Fruit fly (Drosophila melanogaster): ENCODE measurements around the gene cact.
A peak's percentile ranks its signal among the peaks of the same experiment; 100 is the strongest.

Gene cact

DNA sequence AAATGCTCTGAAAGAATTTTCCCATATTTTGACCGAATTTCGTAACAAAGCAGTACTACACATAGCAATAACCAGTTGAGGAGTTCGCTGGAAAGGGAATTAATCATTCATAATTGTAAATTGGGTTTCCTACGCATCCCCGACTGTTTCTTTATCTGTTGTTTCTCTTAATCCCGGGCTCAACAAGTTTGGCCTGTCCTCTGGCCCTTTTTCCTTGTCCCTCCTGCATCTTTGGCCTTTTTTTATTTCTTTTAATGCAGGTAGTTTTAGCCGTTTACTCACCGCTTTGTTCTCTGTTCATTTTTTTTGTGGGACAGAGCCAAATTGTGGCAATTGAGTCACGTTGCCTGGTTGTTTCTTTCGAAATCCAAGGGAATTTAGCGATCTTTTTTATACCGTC lies 27.8 kb upstream of the cact start:
- TF ChIP-seq Mnt (GFP tag; optimal IDR thresholded peaks at IDR 0.05): no peak
- no peak for TF ChIP-seq tj (GFP tag; optimal IDR thresholded peaks at IDR 0.05)
- TF ChIP-seq ovo (GFP tag; optimal IDR thresholded peaks at IDR 0.05): no peak
- no peak for TF ChIP-seq Hr96 (GFP tag; optimal IDR thresholded peaks at IDR 0.05)
- TF ChIP-seq CG5204 (GFP tag; optimal IDR thresholded peaks at IDR 0.05): no peak
- no peak for TF ChIP-seq CG12768 (GFP tag; optimal IDR thresholded peaks at IDR 0.05)
- no peak for TF ChIP-seq kay (GFP tag; ENCODE audit: borderline replicate concordance)
- TF ChIP-seq cnc (optimal IDR thresholded peaks at IDR 0.05): no peak
- no peak for TF ChIP-seq bab1 (GFP tag; optimal IDR thresholded peaks at IDR 0.05)
- no peak for TF ChIP-seq CG14711 (tag; optimal IDR thresholded peaks at IDR 0.05)
- TF ChIP-seq Crg-1 (GFP tag; optimal IDR thresholded peaks at IDR 0.05): no peak

DNA sequence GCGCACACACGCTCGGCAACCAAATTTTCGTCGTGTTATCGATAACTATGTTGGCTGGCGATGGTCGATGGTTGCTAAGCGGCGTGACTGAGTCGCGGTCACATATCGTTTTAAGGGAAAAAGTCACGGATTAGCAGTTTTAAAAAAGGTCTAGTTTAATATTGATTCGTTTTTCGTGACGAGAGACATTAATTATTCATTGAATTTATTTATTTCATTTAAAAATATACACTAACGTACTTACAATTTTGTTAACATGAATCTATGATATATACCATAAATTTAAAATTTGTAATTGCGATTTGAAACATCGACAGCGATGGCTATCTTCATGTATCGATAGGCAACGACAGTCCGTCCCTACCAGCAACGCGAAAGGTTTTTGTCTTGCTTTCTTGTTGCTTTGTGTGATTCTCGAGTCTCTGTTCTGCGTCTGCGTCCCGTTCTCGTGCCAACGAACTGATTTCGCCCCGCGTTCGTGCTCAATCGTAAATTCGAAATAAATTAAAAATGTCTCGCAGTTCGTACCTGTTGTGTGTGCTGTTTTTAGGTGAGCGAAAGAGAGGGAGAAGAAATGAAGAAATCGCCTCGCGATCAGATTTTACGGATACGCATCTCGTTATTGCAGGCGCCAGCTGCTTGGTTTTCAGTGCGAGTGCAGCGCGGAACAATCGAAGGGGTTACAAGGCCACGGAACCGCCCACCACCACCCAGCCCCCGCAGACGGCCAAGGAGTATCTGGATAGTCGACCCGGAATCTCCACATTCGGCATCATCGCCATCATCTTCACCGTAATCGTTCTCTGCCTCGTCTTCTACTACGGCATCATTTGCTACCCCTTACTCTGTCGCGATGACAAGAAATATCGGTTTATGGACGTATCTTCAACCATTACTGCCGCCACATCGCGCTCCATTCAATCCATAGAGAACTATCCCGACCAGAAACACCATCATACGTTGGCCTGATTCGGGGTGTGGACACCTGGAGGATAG lies 26.9 kb upstream of the cact start, which contains the start of the genes Hyls1, chif and CG4455:
Gene Hyls1, minus strand, starts transcription at position 44 of the 996 bp plus-strand sequence.
Gene chif, minus strand, starts transcription at position 44 of the 996 bp plus-strand sequence.
Gene CG4455, plus strand, starts transcription at position 350 of the 996 bp plus-strand sequence.
- no peak for TF ChIP-seq cic (GFP tag; optimal IDR thresholded peaks at IDR 0.05)
- peak; percentile 32 for TF ChIP-seq Mnt (GFP tag; optimal IDR thresholded peaks at IDR 0.05)
- peak; percentile 91 for TF ChIP-seq kay (GFP tag; ENCODE audit: borderline replicate concordance)
- TF ChIP-seq Crg-1 (GFP tag; optimal IDR thresholded peaks at IDR 0.05): peak; percentile 39
- peak; percentile 20 for TF ChIP-seq CG7101 (tag; optimal IDR thresholded peaks at IDR 0.05)
- TF ChIP-seq Hr96 (GFP tag; optimal IDR thresholded peaks at IDR 0.05): no peak
- no peak for TF ChIP-seq CG14711 (tag; optimal IDR thresholded peaks at IDR 0.05)
- peak; percentile 1 for TF ChIP-seq pad (GFP tag; optimal IDR thresholded peaks at IDR 0.05)
- TF ChIP-seq CG11617 (GFP tag; optimal IDR thresholded peaks at IDR 0.05): peak; percentile 40
- TF ChIP-seq toe (GFP tag; optimal IDR thresholded peaks at IDR 0.05): peak; percentile 61
- TF ChIP-seq tj (GFP tag; optimal IDR thresholded peaks at IDR 0.05): peak; percentile 7
- no peak for TF ChIP-seq bab1 (GFP tag; optimal IDR thresholded peaks at IDR 0.05)
- no peak for TF ChIP-seq cnc (optimal IDR thresholded peaks at IDR 0.05)
- TF ChIP-seq CG33017 (tag; optimal IDR thresholded peaks at IDR 0.05): no peak
- no peak for TF ChIP-seq Clk (GFP tag; optimal IDR thresholded peaks at IDR 0.05)
- no peak for TF ChIP-seq ovo (GFP tag; optimal IDR thresholded peaks at IDR 0.05)
- no peak for TF ChIP-seq CG7045 (GFP tag; optimal IDR thresholded peaks at IDR 0.05)
- peak; percentile 44 for TF ChIP-seq CG1620 (GFP tag; optimal IDR thresholded peaks at IDR 0.05)
- peak; percentile 30 for TF ChIP-seq CG12768 (GFP tag; optimal IDR thresholded peaks at IDR 0.05)
- no peak for TF ChIP-seq CG5204 (GFP tag; optimal IDR thresholded peaks at IDR 0.05)

DNA sequence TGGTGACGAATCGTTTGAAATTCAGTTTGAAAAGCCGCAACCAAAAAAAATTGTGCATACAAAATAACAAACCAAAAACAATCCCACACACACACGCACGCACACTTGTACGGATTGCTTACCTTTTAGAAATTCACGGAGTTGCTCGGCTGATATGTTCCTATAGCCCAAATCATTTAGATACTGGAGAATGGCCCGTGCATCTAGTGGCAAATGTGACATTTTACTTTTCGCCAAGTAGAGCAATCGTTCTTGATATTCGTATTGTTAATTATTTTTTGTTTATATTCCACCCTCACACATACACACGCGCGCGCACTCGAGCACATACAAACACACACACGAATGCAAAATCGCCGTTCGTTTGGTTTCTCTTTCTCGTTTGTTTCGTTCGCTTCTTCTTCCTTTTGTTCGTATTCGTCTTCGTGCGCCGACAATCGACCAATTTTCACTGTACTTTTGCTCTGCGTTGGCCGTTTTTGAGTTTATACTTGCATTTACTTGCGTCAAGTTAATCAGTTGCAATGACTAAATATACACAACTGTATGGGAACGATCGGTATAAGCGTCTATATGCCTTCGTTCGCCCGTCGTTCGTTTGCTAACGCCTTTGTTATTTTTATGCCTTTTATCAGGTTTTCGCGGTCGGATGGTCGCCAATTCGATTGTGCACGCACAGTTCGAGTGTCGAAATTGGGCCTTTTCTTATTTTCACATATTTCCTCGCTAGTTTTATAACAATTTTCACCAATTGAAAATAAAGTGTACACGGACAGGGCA lies 26.0 kb upstream of the cact start:
- TF ChIP-seq CG7045 (GFP tag; optimal IDR thresholded peaks at IDR 0.05): no peak
- peak; percentile 28 for TF ChIP-seq cic (GFP tag; optimal IDR thresholded peaks at IDR 0.05)

DNA sequence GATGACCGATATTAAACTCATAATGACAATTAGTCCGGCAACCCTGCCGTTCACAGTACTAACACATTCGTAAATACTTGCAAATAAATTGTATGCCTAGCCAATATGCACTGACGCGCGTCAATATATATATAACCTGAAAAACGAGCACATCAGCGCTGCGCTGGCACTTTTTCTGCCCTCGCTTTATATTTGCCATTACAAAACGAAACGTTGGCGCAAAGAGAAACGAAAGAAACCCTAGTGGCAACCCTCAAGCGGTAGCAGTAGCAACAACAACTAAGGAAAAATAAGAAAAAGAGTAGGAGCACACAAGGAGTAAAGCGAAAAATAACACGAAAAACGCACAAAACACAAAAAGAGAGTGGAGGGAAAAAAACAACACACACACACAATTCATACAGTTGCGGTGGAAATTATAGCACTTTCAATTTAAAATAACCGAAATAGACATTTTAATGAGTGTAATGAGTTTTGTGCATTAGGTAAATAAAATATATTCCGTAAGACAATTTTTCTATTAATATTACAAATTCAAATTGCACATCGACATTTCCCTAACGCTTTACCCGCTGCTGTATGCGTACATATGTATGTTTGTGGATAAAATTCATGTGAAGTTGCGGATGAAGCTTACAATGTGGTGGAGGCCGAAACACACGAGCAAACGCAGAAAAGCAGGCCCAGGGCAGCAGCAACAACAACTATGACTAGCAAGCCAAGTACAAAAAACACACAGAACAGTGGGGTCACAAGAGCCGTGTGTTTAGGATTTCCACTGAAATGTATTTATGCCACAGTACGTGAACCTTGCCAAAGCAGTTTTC lies 24.9 kb upstream of the cact start:
- peak; percentile 91 for TF ChIP-seq Clk (GFP tag; optimal IDR thresholded peaks at IDR 0.05)
- peak; percentile 91 for TF ChIP-seq Hr96 (GFP tag; optimal IDR thresholded peaks at IDR 0.05)
- TF ChIP-seq kay (GFP tag; ENCODE audit: borderline replicate concordance): peak; percentile 78
- peak; percentile 72 for TF ChIP-seq cic (GFP tag; optimal IDR thresholded peaks at IDR 0.05)
- TF ChIP-seq CG1620 (GFP tag; optimal IDR thresholded peaks at IDR 0.05): peak; percentile 90
- TF ChIP-seq tj (GFP tag; optimal IDR thresholded peaks at IDR 0.05): peak; percentile 98
- TF ChIP-seq CG7045 (GFP tag; optimal IDR thresholded peaks at IDR 0.05): peak; percentile 96
- TF ChIP-seq CG12768 (GFP tag; optimal IDR thresholded peaks at IDR 0.05): peak; percentile 96
- TF ChIP-seq CG11617 (GFP tag; optimal IDR thresholded peaks at IDR 0.05): peak; percentile 95
- peak; percentile 99 for TF ChIP-seq bab1 (GFP tag; optimal IDR thresholded peaks at IDR 0.05)
- peak; percentile 94 for TF ChIP-seq CG5204 (GFP tag; optimal IDR thresholded peaks at IDR 0.05)
- TF ChIP-seq Mnt (GFP tag; optimal IDR thresholded peaks at IDR 0.05): peak; percentile 85
- peak; percentile 93 for TF ChIP-seq CG14711 (tag; optimal IDR thresholded peaks at IDR 0.05)
- TF ChIP-seq cnc (optimal IDR thresholded peaks at IDR 0.05): no peak
- peak; percentile 97 for TF ChIP-seq CG33017 (tag; optimal IDR thresholded peaks at IDR 0.05)
- TF ChIP-seq ovo (GFP tag; optimal IDR thresholded peaks at IDR 0.05): peak; percentile 82
- TF ChIP-seq pad (GFP tag; optimal IDR thresholded peaks at IDR 0.05): peak; percentile 88
- peak; percentile 86 for TF ChIP-seq toe (GFP tag; optimal IDR thresholded peaks at IDR 0.05)
- peak; percentile 93 for TF ChIP-seq Crg-1 (GFP tag; optimal IDR thresholded peaks at IDR 0.05)
- peak; percentile 97 for TF ChIP-seq CG7101 (tag; optimal IDR thresholded peaks at IDR 0.05)

DNA sequence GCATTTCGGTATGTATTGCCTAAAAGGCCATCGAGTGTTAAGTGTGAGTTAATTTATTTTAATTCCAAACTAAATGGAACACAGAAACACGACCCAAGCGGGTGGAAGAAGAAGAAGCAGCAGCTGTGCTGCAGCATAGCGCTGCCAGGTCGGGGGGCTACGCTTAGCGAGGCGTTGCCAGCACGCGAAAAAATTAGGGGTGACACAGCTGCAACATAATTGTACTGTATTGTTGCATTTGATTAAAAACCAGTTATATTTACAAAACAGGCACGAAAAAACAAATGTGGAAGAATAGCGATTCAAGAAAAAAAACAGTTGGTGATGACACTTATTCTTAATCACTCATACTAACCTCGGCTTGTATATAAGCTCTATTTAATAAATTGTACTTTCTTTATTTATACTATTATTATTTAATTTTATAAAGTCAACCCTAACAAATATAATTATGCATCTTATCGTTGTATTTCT lies 24.2 kb upstream of the cact start:
- TF ChIP-seq CG14711 (tag; optimal IDR thresholded peaks at IDR 0.05) (peak; percentile 38), cnc (optimal IDR thresholded peaks at IDR 0.05) (no peak), CG5204 (GFP tag; optimal IDR thresholded peaks at IDR 0.05) (peak; percentile 19), bab1 (GFP tag; optimal IDR thresholded peaks at IDR 0.05) (peak; percentile 67), CG1620 (GFP tag; optimal IDR thresholded peaks at IDR 0.05) (peak; percentile 75), CG33017 (tag; optimal IDR thresholded peaks at IDR 0.05) (peak; percentile 67), pad (GFP tag; optimal IDR thresholded peaks at IDR 0.05) (peak; percentile 53), CG7045 (GFP tag; optimal IDR thresholded peaks at IDR 0.05) (peak; percentile 50), kay (GFP tag; ENCODE audit: borderline replicate concordance) (no peak), Crg-1 (GFP tag; optimal IDR thresholded peaks at IDR 0.05) (peak; percentile 42), Clk (GFP tag; optimal IDR thresholded peaks at IDR 0.05) (no peak), CG12768 (GFP tag; optimal IDR thresholded peaks at IDR 0.05) (peak; percentile 57), CG11617 (GFP tag; optimal IDR thresholded peaks at IDR 0.05) (peak; percentile 68), tj (GFP tag; optimal IDR thresholded peaks at IDR 0.05) (no peak), Mnt (GFP tag; optimal IDR thresholded peaks at IDR 0.05) (no peak), ovo (GFP tag; optimal IDR thresholded peaks at IDR 0.05) (peak; percentile 79), CG7101 (tag; optimal IDR thresholded peaks at IDR 0.05) (peak; percentile 71), Hr96 (GFP tag; optimal IDR thresholded peaks at IDR 0.05) (peak; percentile 45), toe (GFP tag; optimal IDR thresholded peaks at IDR 0.05) (peak; percentile 70), cic (GFP tag; optimal IDR thresholded peaks at IDR 0.05) (no peak)
